Worm (Caenorhabditis elegans): ENCODE results near the gene twk-36.

- TF ChIP-seq unc-62 (GFP tag; optimal IDR thresholded peaks at IDR 0.05) (no peak), unc-55 (GFP tag; optimal IDR thresholded peaks at IDR 0.05) (no peak), mbf-1 (tag; optimal IDR thresholded peaks at IDR 0.05) (no peak), lin-13 (GFP tag; optimal IDR thresholded peaks at IDR 0.05) (no peak), nhr-237 (tag; optimal IDR thresholded peaks at IDR 0.05) (no peak), ceh-82 (tag; optimal IDR thresholded peaks at IDR 0.05) (no peak), lsy-2 (tag; optimal IDR thresholded peaks at IDR 0.05) (no peak), blmp-1 (tag; optimal IDR thresholded peaks at IDR 0.05; ENCODE audit: insufficient read depth) (no peak), nhr-77 (tag; optimal IDR thresholded peaks at IDR 0.05) (no peak), dmd-4 (tag; optimal IDR thresholded peaks at IDR 0.05) (no peak)
Observed at ce11 chrV:17706217-17706806, 40.5 kb downstream of the twk-36 start.
